Fruit fly (Drosophila melanogaster) whole organism, embryonic: ENCODE data around the gene Bcs1.

ENCODE experiments used
- CG10147 ChIP-seq: fragments of 200-800 bp; sonication (Bioruptor generic); optimal IDR thresholded peaks from 2 replicates; lab custom pipeline; 2019; ENCODE audit warnings: missing biosample characterization, mild to moderate bottlenecking, missing genetic modification characterization, moderate library complexity
- CG1024 ChIP-seq: fragments of 200-800 bp; sonication (Bioruptor generic); IDR thresholded peaks from 2 replicates; pipeline ENCODE4 v1.3.6; 2022; ENCODE audit warnings: missing biosample characterization, missing genetic modification characterization
- CG10267 ChIP-seq: fragments of 200-800 bp; sonication (Bioruptor generic); optimal IDR thresholded peaks from 2 replicates; lab custom pipeline; 2018; ENCODE audit warnings: missing biosample characterization, mild to moderate bottlenecking, missing genetic modification characterization, moderate library complexity
- CG11560 ChIP-seq: fragments of 200-800 bp; sonication (Bioruptor generic); IDR thresholded peaks from 3 replicates; pipeline ENCODE4 v1.3.6; 2022; ENCODE audit warnings: missing biosample characterization, missing genetic modification characterization
- CG11723 ChIP-seq: fragments of 200-800 bp; sonication (Bioruptor generic); optimal IDR thresholded peaks from 2 replicates; lab custom pipeline; 2017; ENCODE audit warnings: missing biosample characterization, mild to moderate bottlenecking, missing genetic modification characterization
- CG12155 ChIP-seq: fragments of 200-800 bp; sonication (Bioruptor generic); optimal IDR thresholded peaks from 3 replicates; lab custom pipeline; 2016; ENCODE audit warnings: missing biosample characterization, missing genetic modification characterization
- CG12659 ChIP-seq: fragments of 200-800 bp; sonication (Bioruptor generic); optimal IDR thresholded peaks from 3 replicates; lab custom pipeline; 2017; ENCODE audit warnings: mild to moderate bottlenecking, missing biosample characterization, missing genetic modification reagents, missing genetic modification characterization
- CG1603 ChIP-seq: fragments of 200-800 bp; sonication (Bioruptor generic); optimal IDR thresholded peaks from 2 replicates; lab custom pipeline; 2019; ENCODE audit warnings: missing biosample characterization, mild to moderate bottlenecking, missing genetic modification characterization, moderate library complexity
- CG17802 ChIP-seq: fragments of 200-800 bp; sonication (Bioruptor generic); optimal IDR thresholded peaks from 2 replicates; lab custom pipeline; 2018; ENCODE audit warnings: missing biosample characterization, mild to moderate bottlenecking, missing genetic modification characterization, moderate library complexity
- CG1792 ChIP-seq: fragments of 200-800 bp; sonication (Bioruptor generic); optimal IDR thresholded peaks from 2 replicates; lab custom pipeline; 2016; ENCODE audit warnings: missing biosample characterization, missing genetic modification characterization
- CG2712 ChIP-seq: fragments of 200-800 bp; optimal IDR thresholded peaks from 3 replicates; lab custom pipeline; 2019; ENCODE audit warnings: missing biosample characterization, mild to moderate bottlenecking, missing genetic modification characterization, moderate library complexity
- CG2889 ChIP-seq: fragments of 200-800 bp; sonication (Bioruptor generic); IDR thresholded peaks from 3 replicates; pipeline ENCODE4 v1.3.6; 2022; ENCODE audit warnings: missing biosample characterization, missing genetic modification characterization
- CG30020 ChIP-seq: fragments of 200-800 bp; optimal IDR thresholded peaks from 2 replicates; lab custom pipeline; 2019; ENCODE audit warnings: missing biosample characterization, mild to moderate bottlenecking, missing genetic modification characterization, moderate library complexity
- CG31365 ChIP-seq: fragments of 200-800 bp; sonication (Bioruptor generic); optimal IDR thresholded peaks from 2 replicates; lab custom pipeline; 2018; ENCODE audit warnings: missing biosample characterization, mild to moderate bottlenecking, missing genetic modification characterization
- CG32767 ChIP-seq: fragments of 200-800 bp; sonication (Bioruptor generic); IDR thresholded peaks from 2 replicates; pipeline ENCODE4 v1.3.6; 2022; ENCODE audit warnings: missing biosample characterization, missing genetic modification characterization
- CG3281 ChIP-seq: fragments of 200-800 bp; sonication (Bioruptor generic); optimal IDR thresholded peaks from 3 replicates; lab custom pipeline; 2017; ENCODE audit warnings: missing biosample characterization, mild to moderate bottlenecking, missing genetic modification characterization
- CG33213 ChIP-seq: fragments of 200-800 bp; sonication (Bioruptor generic); optimal IDR thresholded peaks from 3 replicates; lab custom pipeline; 2016; ENCODE audit warnings: missing biosample characterization, missing genetic modification characterization
- CG34422 ChIP-seq: fragments of 200-800 bp; sonication (Bioruptor generic); IDR thresholded peaks from 3 replicates; pipeline ENCODE4 v1.3.6; 2022; ENCODE audit warnings: missing biosample characterization, missing genetic modification characterization
- CG4424 ChIP-seq: fragments of 200-800 bp; sonication (Bioruptor generic); optimal IDR thresholded peaks from 3 replicates; lab custom pipeline; 2016; ENCODE audit warnings: missing biosample characterization, missing genetic modification characterization
- CG4617 ChIP-seq: fragments of 200-800 bp; sonication (Bioruptor generic); optimal IDR thresholded peaks from 3 replicates; lab custom pipeline; 2016; ENCODE audit warnings: missing biosample characterization, missing genetic modification characterization, borderline replicate concordance
- CG7372 ChIP-seq: fragments of 200-800 bp; sonication (Bioruptor generic); IDR thresholded peaks from 2 replicates; pipeline ENCODE4 v1.3.6; 2022; ENCODE audit warnings: missing biosample characterization, missing genetic modification characterization
- CG7928 ChIP-seq: fragments of 200-800 bp; sonication (Bioruptor generic); optimal IDR thresholded peaks from 2 replicates; lab custom pipeline; 2017; ENCODE audit warnings: missing biosample characterization, mild to moderate bottlenecking, missing genetic modification characterization
- CG7987 ChIP-seq: fragments of 200-800 bp; sonication (Bioruptor generic); optimal IDR thresholded peaks from 2 replicates; lab custom pipeline; 2018; ENCODE audit warnings: missing biosample characterization, mild to moderate bottlenecking, missing genetic modification characterization, moderate library complexity
- CG8478 ChIP-seq: fragments of >200 bp; optimal IDR thresholded peaks from 2 replicates; lab custom pipeline; 2018
- CoRest ChIP-seq: fragments of 200-800 bp; sonication (Bioruptor generic); optimal IDR thresholded peaks from 3 replicates; lab custom pipeline; 2018; ENCODE audit warnings: missing biosample characterization, mild to moderate bottlenecking, missing genetic modification characterization, moderate library complexity
- E2f2 ChIP-seq: fragments of 200-800 bp; sonication (Bioruptor generic); IDR thresholded peaks from 2 replicates; pipeline ENCODE4 v1.3.6; 2022; ENCODE audit warnings: missing biosample characterization, missing genetic modification characterization
- Ets65A ChIP-seq: fragments of 200-800 bp; sonication (Bioruptor generic); peaks from one replicate; lab custom pipeline; 2016; ENCODE audit warnings: missing biosample characterization, missing genetic modification characterization
- HLH54F ChIP-seq: fragments of 200-800 bp; sonication (Bioruptor generic); optimal IDR thresholded peaks from 3 replicates; lab custom pipeline; 2016; ENCODE audit warnings: missing biosample characterization, missing genetic modification characterization
- Jarid2 ChIP-seq: fragments of 200-800 bp; sonication (Bioruptor generic); optimal IDR thresholded peaks from 3 replicates; lab custom pipeline; 2017; ENCODE audit warnings: mild to moderate bottlenecking, missing biosample characterization, missing genetic modification reagents, missing genetic modification characterization
- Kr ChIP-seq: fragments of 200-800 bp; sonication (Bioruptor generic); optimal IDR thresholded peaks from 2 replicates; lab custom pipeline; 2017; ENCODE audit warnings: missing biosample characterization, mild to moderate bottlenecking, missing genetic modification characterization
- MBD-R2 ChIP-seq: fragments of 200-800 bp; sonication (Bioruptor generic); IDR thresholded peaks from 2 replicates; pipeline ENCODE4 v1.3.6; 2022; ENCODE audit warnings: missing biosample characterization, missing genetic modification characterization
- MESR4 ChIP-seq: fragments of 200-800 bp; sonication (Bioruptor generic); optimal IDR thresholded peaks from 2 replicates; lab custom pipeline; 2018; ENCODE audit warnings: missing biosample characterization, mild to moderate bottlenecking, missing genetic modification characterization, moderate library complexity
- Max ChIP-seq: fragments of 200-800 bp; sonication (Bioruptor generic); optimal IDR thresholded peaks from 2 replicates; lab custom pipeline; 2016; ENCODE audit warnings: missing biosample characterization, mild to moderate bottlenecking, missing genetic modification characterization
- Meics ChIP-seq: fragments of 200-800 bp; sonication (Bioruptor generic); optimal IDR thresholded peaks from 2 replicates; lab custom pipeline; 2017; ENCODE audit warnings: missing biosample characterization, mild to moderate bottlenecking, missing genetic modification characterization
- NC2α ChIP-seq: fragments of 200-800 bp; sonication (Bioruptor generic); optimal IDR thresholded peaks from 2 replicates; lab custom pipeline; 2016; ENCODE audit warnings: missing biosample characterization, missing genetic modification characterization
- NFAT ChIP-seq: fragments of 200-800 bp; sonication (Bioruptor generic); IDR thresholded peaks from 2 replicates; pipeline ENCODE4 v1.3.6; 2022; ENCODE audit warnings: missing biosample characterization, missing genetic modification characterization
- Opbp ChIP-seq: fragments of 200-800 bp; sonication (Bioruptor generic); IDR thresholded peaks from 3 replicates; pipeline ENCODE4 v1.3.6; 2022; ENCODE audit warnings: missing biosample characterization, missing genetic modification characterization; ENCODE audit not compliant: partially characterized antibody
- YL-1 ChIP-seq: fragments of 200-800 bp; sonication (Bioruptor generic); optimal IDR thresholded peaks from 3 replicates; lab custom pipeline; 2017; ENCODE audit warnings: missing biosample characterization, mild to moderate bottlenecking, missing genetic modification characterization
- ash1 ChIP-seq: fragments of 200-800 bp; sonication (Bioruptor generic); optimal IDR thresholded peaks from 2 replicates; lab custom pipeline; 2018; ENCODE audit warnings: missing biosample characterization, mild to moderate bottlenecking, missing genetic modification characterization
- dati ChIP-seq: fragments of 200-800 bp; sonication (Bioruptor generic); IDR thresholded peaks from 2 replicates; pipeline ENCODE4 v1.3.6; 2022; ENCODE audit warnings: missing biosample characterization, missing genetic modification characterization
- fu2 ChIP-seq: fragments of 200-800 bp; sonication (Bioruptor generic); optimal IDR thresholded peaks from 2 replicates; lab custom pipeline; 2016; ENCODE audit warnings: missing biosample characterization, missing genetic modification characterization
- gem ChIP-seq: fragments of 200-800 bp; sonication (Bioruptor generic); optimal IDR thresholded peaks from 2 replicates; lab custom pipeline; 2019; ENCODE audit warnings: missing biosample characterization, mild to moderate bottlenecking, missing genetic modification characterization, moderate library complexity
- insv ChIP-seq, 2 experiments: fragments of 200-800 bp; sonication (Bioruptor generic); optimal IDR thresholded peaks; 3 replicates each; lab custom pipeline; 2016 to 2018; ENCODE audit warnings: missing biosample characterization in 2 of 2, missing genetic modification characterization in 2 of 2
- nmo ChIP-seq: fragments of 200-800 bp; sonication (Bioruptor generic); optimal IDR thresholded peaks from 2 replicates; lab custom pipeline; 2018; ENCODE audit warnings: missing biosample characterization, mild to moderate bottlenecking, missing genetic modification characterization, moderate library complexity
- nom ChIP-seq: fragments of 200-800 bp; sonication (Bioruptor generic); optimal IDR thresholded peaks from 2 replicates; lab custom pipeline; 2017; ENCODE audit warnings: missing biosample characterization, missing genetic modification characterization, mild to moderate bottlenecking, moderate library complexity, missing genetic modification reagents
- onecut ChIP-seq: fragments of 200-800 bp; sonication (Bioruptor generic); IDR thresholded peaks from 2 replicates; pipeline ENCODE4 v1.3.6; 2022; ENCODE audit warnings: missing biosample characterization, missing genetic modification characterization
- pfk ChIP-seq: fragments of 200-800 bp; sonication (Bioruptor generic); optimal IDR thresholded peaks from 2 replicates; lab custom pipeline; 2018; ENCODE audit warnings: missing biosample characterization, mild to moderate bottlenecking, missing genetic modification characterization, moderate library complexity
- prd ChIP-seq, 3 experiments: fragments of >200 bp in 2 of 3; fragments of 200-800 bp in 1 of 3; sonication (Bioruptor generic) in 1 of 3; optimal IDR thresholded peaks in 2 of 3; IDR thresholded peaks in 1 of 3; 2 replicates in 2 of 3; 3 replicates in 1 of 3; pipeline versions ENCODE4 v1.3.6 to Lab custom; 2017 to 2022; ENCODE audit warnings: missing biosample characterization in 1 of 3, missing genetic modification characterization in 1 of 3
- ssp ChIP-seq: fragments of 200-800 bp; sonication (Bioruptor generic); IDR thresholded peaks from 2 replicates; pipeline ENCODE4 v1.3.6; 2022; ENCODE audit warnings: missing biosample characterization, missing genetic modification characterization
- vvl ChIP-seq: fragments of 200-800 bp; sonication (Bioruptor generic); IDR thresholded peaks from 2 replicates; pipeline ENCODE4 v1.3.6; 2022; ENCODE audit warnings: missing biosample characterization, missing genetic modification characterization
- zfh2 ChIP-seq: fragments of 200-800 bp; sonication (Bioruptor generic); optimal IDR thresholded peaks from 2 replicates; lab custom pipeline; 2016; ENCODE audit warnings: missing biosample characterization, missing genetic modification characterization

The Bcs1 gene

DNA sequence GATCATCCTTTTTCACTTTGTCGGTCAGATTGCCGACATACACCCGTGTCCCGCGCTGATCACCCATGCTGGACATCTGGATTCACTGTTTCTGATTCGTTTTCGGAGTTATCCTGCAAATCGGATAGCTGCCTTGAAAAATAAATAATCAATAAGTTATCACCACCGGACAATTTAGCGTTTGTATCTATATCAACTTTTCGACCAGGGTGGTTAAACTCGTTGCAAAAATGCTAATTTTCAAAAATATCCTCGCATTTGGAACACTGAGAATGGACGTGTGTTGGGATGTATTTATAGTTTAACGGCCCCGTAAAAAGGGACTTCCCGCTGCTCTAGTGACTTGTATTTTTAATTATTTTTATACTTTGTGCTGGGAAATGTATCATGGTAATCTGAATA lies 40.9 kb downstream of the Bcs1 start, which contains the start of gene Rsf1 (continued):
- TF ChIP-seq E2f2 (no peak), CG11723 (GFP tag; lab: Kevin White, UChicago) (no peak), CG4424 (GFP tag; lab: Kevin White, UChicago) (no peak), CG4617 (GFP tag; lab: Kevin White, UChicago) (peak; percentile 62), fu2 (GFP tag; lab: Kevin White, UChicago) (no peak), MESR4 (GFP tag; lab: Kevin White, UChicago) (peak; percentile 97), CG12659 (GFP tag; lab: Kevin White, UChicago) (no peak), pfk (GFP tag; lab: Kevin White, UChicago) (peak; percentile 92), CG8478 (lab: Kevin White, UChicago) (no peak), vvl (GFP tag; lab: Robert Waterston, UW) (peak; percentile 56; the same call in 1 of the 2 replicates), CG3281 (GFP tag; lab: Kevin White, UChicago) (peak; percentile 75), CG7928 (GFP tag; lab: Kevin White, UChicago) (peak; percentile 63), CG2712 (tag; lab: Kevin White, UChicago) (peak; percentile 20), onecut (GFP tag; lab: Robert Waterston, UW) (peak; percentile 96), MBD-R2 (GFP tag; lab: Robert Waterston, UW) (peak; percentile 77), zfh2 (GFP tag; lab: Kevin White, UChicago) (no peak), insv (GFP tag; optimal IDR thresholded peaks at IDR 0.05; lab: Kevin White, UChicago) (no peak), CG31365 (no peak), gem (tag; lab: Kevin White, UChicago) (no peak), Jarid2 (GFP tag; lab: Kevin White, UChicago) (no peak), dati (GFP tag; lab: Robert Waterston, UW) (no peak), Kr (GFP tag; lab: Kevin White, UChicago) (no peak), CG12155 (GFP tag; lab: Kevin White, UChicago) (no peak), CG10267 (tag; lab: Kevin White, UChicago) (no peak), ash1 (no peak), CG1792 (GFP tag; lab: Kevin White, UChicago) (no peak), CoRest (peak; percentile 41), ssp (GFP tag; lab: Robert Waterston, UW) (peak; percentile 81), Meics (GFP tag; lab: Kevin White, UChicago) (no peak), CG33213 (GFP tag; lab: Kevin White, UChicago) (no peak), CG11560 (no peak), Ets65A (no peak), prd (optimal IDR thresholded peaks at IDR 0.05; lab: Kevin White, UChicago) (no peak), prd (GFP tag; IDR thresholded peaks at IDR 0.05; lab: Robert Waterston, UW) (0 out of 3 replicates have a peak, but pooled peaks have one; percentile 7), NC2α (GFP tag; lab: Kevin White, UChicago) (no peak), NFAT (GFP tag; lab: Robert Waterston, UW) (no peak), CG7372 (GFP tag; lab: Robert Waterston, UW) (no peak), CG1024 (GFP tag; lab: Robert Waterston, UW) (peak; percentile 86), CG1603 (tag; lab: Kevin White, UChicago) (peak; percentile 100), CG10147 (GFP tag; lab: Kevin White, UChicago) (no peak), CG17802 (tag; lab: Kevin White, UChicago) (peak; percentile 89), YL-1 (GFP tag; lab: Kevin White, UChicago) (peak; percentile 78), CG32767 (GFP tag; lab: Robert Waterston, UW) (peak; percentile 86), CG30020 (tag; lab: Kevin White, UChicago) (peak; percentile 98), CG34422 (GFP tag; lab: Robert Waterston, UW) (no peak), Opbp (no peak), HLH54F (no peak), nom (peak; percentile 1), CG2889 (GFP tag; lab: Robert Waterston, UW) (no peak), nmo (GFP tag; lab: Kevin White, UChicago) (peak; percentile 21), CG7987 (GFP tag; lab: Kevin White, UChicago) (no peak), Max (GFP tag; lab: Kevin White, UChicago) (no peak)
- TF ChIP-seq, all 482 proteins: peak for 24
